Worm (Caenorhabditis elegans): ENCODE results near the gene srg-46.

srg-46 gene

ce11 chrV:13358823-13359592 lies 4.5 kb upstream of the srg-46 start, which contains the start of gene F32H5.3:
F32H5.3 (plus strand) TSS chrV:13359335.
- no peak for TF ChIP-seq mep-1 (tag; optimal IDR thresholded peaks at IDR 0.05)
- peak; percentile 54 for TF ChIP-seq snu-23 (GFP tag; optimal IDR thresholded peaks at IDR 0.05)
- TF ChIP-seq rnt-1 (tag; optimal IDR thresholded peaks at IDR 0.05): no peak
- no peak for TF ChIP-seq aly-2 (tag; optimal IDR thresholded peaks at IDR 0.05)
- no peak for TF ChIP-seq lin-39 (tag; optimal IDR thresholded peaks at IDR 0.05)
- no peak for TF ChIP-seq zag-1 (tag; optimal IDR thresholded peaks at IDR 0.05)
- no peak for TF ChIP-seq sup-37 (GFP tag; optimal IDR thresholded peaks at IDR 0.05)
- no peak for TF ChIP-seq unc-98 (GFP tag; IDR thresholded peaks at IDR 0.05)
- TF ChIP-seq nhr-85 (tag): peak; percentile 95
- peak; percentile 75 for TF ChIP-seq nhr-20 (tag; optimal IDR thresholded peaks at IDR 0.05)
- no peak for TF ChIP-seq pqm-1 (tag; optimal IDR thresholded peaks at IDR 0.05)
- no peak for TF ChIP-seq ama-1 (optimal IDR thresholded peaks at IDR 0.05)
- no peak for TF ChIP-seq ces-1 (GFP tag; optimal IDR thresholded peaks at IDR 0.05)
- TF ChIP-seq vab-15 (tag; optimal IDR thresholded peaks at IDR 0.05): no peak
- peak; percentile 22 for TF ChIP-seq tbx-2 (tag; optimal IDR thresholded peaks at IDR 0.05)
- no peak for TF ChIP-seq ets-5 (GFP tag; IDR thresholded peaks at IDR 0.05)
- TF ChIP-seq isw-1 (GFP tag; IDR thresholded peaks at IDR 0.05): no peak
- TF ChIP-seq elt-3 (tag; optimal IDR thresholded peaks at IDR 0.05): peak in 1 of 6 experiments; percentile 53
- peak; percentile 17 for TF ChIP-seq blmp-1 (tag; optimal IDR thresholded peaks at IDR 0.05)
- TF ChIP-seq lin-35 (GFP tag; optimal IDR thresholded peaks at IDR 0.05): peak in 1 of 2 experiments; percentile 36
- peak; percentile 42; the same call in 1 of the 2 replicates for TF ChIP-seq nhr-19 (GFP tag; conservative IDR thresholded peaks at IDR 0.05)
- TF ChIP-seq fos-1 (tag; optimal IDR thresholded peaks at IDR 0.05): no peak
- TF ChIP-seq lsy-2 (tag; optimal IDR thresholded peaks at IDR 0.05): peak; percentile 12 to 64
- no peak for TF ChIP-seq fkh-8 (tag; optimal IDR thresholded peaks at IDR 0.05)
- TF ChIP-seq lin-14 (GFP tag; optimal IDR thresholded peaks at IDR 0.05): peak; percentile 67
- no peak for TF ChIP-seq xbp-1 (tag; optimal IDR thresholded peaks at IDR 0.05)
- no peak for TF ChIP-seq sptf-1 (tag; optimal IDR thresholded peaks at IDR 0.05)
- TF ChIP-seq grh-1 (GFP tag; IDR thresholded peaks at IDR 0.05): peak; percentile 31; the same call in 1 of the 2 replicates
- peak; percentile 64 for TF ChIP-seq nhr-71 (tag; optimal IDR thresholded peaks at IDR 0.05)
- TF ChIP-seq nhr-11 (tag; optimal IDR thresholded peaks at IDR 0.05): no peak
- TF ChIP-seq mef-2 (tag; optimal IDR thresholded peaks at IDR 0.05): no peak
- TF ChIP-seq nhr-237 (tag; optimal IDR thresholded peaks at IDR 0.05): no peak
- TF ChIP-seq lin-13 (GFP tag; optimal IDR thresholded peaks at IDR 0.05): no peak
- no peak for TF ChIP-seq egl-27 (tag; optimal IDR thresholded peaks at IDR 0.05)
- no peak for TF ChIP-seq unc-62 (GFP tag; optimal IDR thresholded peaks at IDR 0.05)
- TF ChIP-seq snpc-4 (tag; optimal IDR thresholded peaks at IDR 0.05): no peak
- no peak for TF ChIP-seq swsn-7 (tag; optimal IDR thresholded peaks at IDR 0.05)
- no peak for TF ChIP-seq irx-1 (tag; optimal IDR thresholded peaks at IDR 0.05)

- TF ChIP-seq nhr-47 (tag; optimal IDR thresholded peaks at IDR 0.05) (no peak), ets-5 (GFP tag; IDR thresholded peaks at IDR 0.05) (no peak), xbp-1 (tag; optimal IDR thresholded peaks at IDR 0.05) (no peak), efl-1 (optimal IDR thresholded peaks at IDR 0.05) (no peak), efl-1 (GFP tag; optimal IDR thresholded peaks at IDR 0.05 in 1 of 2) (peak in 1 of 2 experiments; percentile 90), nhr-90 (tag; optimal IDR thresholded peaks at IDR 0.05; ENCODE audit: poor library complexity) (no peak)
Observed at ce11 chrV:13360254-13360653, 3.3 kb upstream of the srg-46 start, which contains the start of gene F32H5.4. F32H5.4 (plus strand) TSS chrV:13360554.

Data from whole organism, L1 larva.